Worm (Caenorhabditis elegans) whole organism, mixed stage, embryonic: ENCODE results near the gene C34C12.8.

Experiments
- ceh-39 ChIP-seq: fragments of 150-350 bp; optimal IDR thresholded peaks from 2 replicates; lab custom pipeline; 2014; ENCODE audit warnings: missing biosample characterization, missing genetic modification characterization
- ceh-83 ChIP-seq: fragments of 200-800 bp; sonication (Bioruptor generic); optimal IDR thresholded peaks from 2 replicates; lab custom pipeline; 2018; ENCODE audit warnings: mild to moderate bottlenecking, missing genetic modification characterization, missing compliant biosample characterization
- nhr-12 ChIP-seq: fragments of 150-350 bp; optimal IDR thresholded peaks from 2 replicates; lab custom pipeline; 2014; ENCODE audit warnings: missing biosample characterization, missing genetic modification characterization
- nhr-76 ChIP-seq: sonication (generic microtip); optimal IDR thresholded peaks from 2 replicates; lab custom pipeline; 2017; ENCODE audit warnings: missing biosample characterization, missing genetic modification characterization
- pha-4 ChIP-seq: fragments of 150-350 bp; optimal IDR thresholded peaks from 2 replicates; lab custom pipeline; 2018; ENCODE audit warnings: missing biosample characterization, missing genetic modification reagents, missing genetic modification characterization

ce11 chrIII:3475497-3475896 lies 15.3 kb downstream of the C34C12.8 start, which contains the start of gene C34C12.9:
- TF ChIP-seq nhr-76 (tag; lab: Kevin White, UChicago), result no peak
- no peak for TF ChIP-seq ceh-83 (GFP tag; lab: Kevin White, UChicago)
- TF ChIP-seq ceh-39 (tag; lab: Kevin White, UChicago), result no peak
- no peak for TF ChIP-seq pha-4
- no peak for TF ChIP-seq nhr-12 (tag; lab: Kevin White, UChicago)
